Worm (Caenorhabditis elegans) whole organism, late embryonic: ENCODE measurements around the gene C06E7.2.

Experiments
- elt-2 ChIP-seq: sonication (generic microtip); optimal IDR thresholded peaks from 2 replicates; lab custom pipeline; 2016; ENCODE audit warnings: missing genetic modification reagents, missing genetic modification characterization, missing compliant biosample characterization
- fkh-10 ChIP-seq: fragments of 150-350 bp; optimal IDR thresholded peaks from 2 replicates; lab custom pipeline; 2014; ENCODE audit warnings: missing biosample characterization, missing genetic modification reagents, missing genetic modification characterization
- pha-4 ChIP-seq: fragments of 150-350 bp; optimal IDR thresholded peaks from 2 replicates; lab custom pipeline; 2018; ENCODE audit warnings: missing biosample characterization, missing genetic modification reagents, missing genetic modification characterization
- rnt-1 ChIP-seq: sonication (generic microtip); optimal IDR thresholded peaks from 2 replicates; lab custom pipeline; 2016; ENCODE audit warnings: missing genetic modification characterization, missing compliant biosample characterization
- unc-42 ChIP-seq: sonication (generic microtip); optimal IDR thresholded peaks from 2 replicates; lab custom pipeline; 2016; ENCODE audit warnings: missing genotype, missing genetic modification characterization, missing compliant biosample characterization

DNA sequence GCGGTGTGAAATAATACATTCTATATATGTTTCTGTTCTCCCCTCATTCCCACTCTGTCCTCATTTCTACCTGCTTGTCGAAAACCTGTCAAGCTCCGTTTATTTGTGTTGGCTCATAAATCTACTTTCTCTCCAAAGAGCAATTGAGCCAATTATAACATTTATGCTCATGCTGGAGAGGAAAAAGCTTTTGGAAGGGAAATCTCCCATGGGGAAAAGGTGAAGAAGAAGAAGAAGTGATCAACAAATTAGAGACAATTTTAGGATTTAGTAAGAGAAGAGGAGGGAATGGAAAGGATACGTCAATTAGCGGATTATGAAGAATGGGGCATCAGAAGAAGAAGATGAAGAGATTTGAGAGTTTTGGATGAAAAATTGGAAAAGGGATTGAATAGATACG, 29.5 kb upstream of the C06E7.2 start:
- TF ChIP-seq pha-4 (no peak), unc-42 (tag; lab: Kevin White, UChicago) (peak; percentile 27), rnt-1 (tag; lab: Kevin White, UChicago) (no peak), fkh-10 (GFP tag; lab: Kevin White, UChicago) (no peak), elt-2 (tag; lab: Kevin White, UChicago) (no peak)
